Worm (Caenorhabditis elegans) whole organism, late embryonic: ENCODE data around the gene let-70.
A peak's percentile ranks its signal among the peaks of the same experiment; 100 is the strongest.

Experiments
- C38D4.7 ChIP-seq: fragments of 200-800 bp; sonication (Bioruptor generic); optimal IDR thresholded peaks from 2 replicates; lab custom pipeline; 2018; ENCODE audit warnings: mild to moderate bottlenecking, missing genetic modification characterization, moderate library complexity, missing compliant biosample characterization
- K02D7.2 ChIP-seq: sonication (generic microtip); optimal IDR thresholded peaks from 2 replicates; lab custom pipeline; 2017; ENCODE audit warnings: mild to moderate bottlenecking, missing genetic modification characterization, missing compliant biosample characterization
- K09A11.1 ChIP-seq: sonication (generic microtip); optimal IDR thresholded peaks from 2 replicates; lab custom pipeline; 2017; ENCODE audit warnings: antibody characterized with exemption, mild to moderate bottlenecking, missing genetic modification characterization, missing compliant biosample characterization; ENCODE audit not compliant: insufficient read depth
- ama-1 ChIP-seq: fragments of 150-350 bp; optimal IDR thresholded peaks from 2 replicates; lab custom pipeline; 2014
- ceh-14 ChIP-seq: sonication (generic microtip); optimal IDR thresholded peaks from 2 replicates; lab custom pipeline; 2016; ENCODE audit warnings: missing genotype, missing genetic modification characterization, missing compliant biosample characterization
- ceh-18 ChIP-seq: sonication (generic microtip); optimal IDR thresholded peaks from 2 replicates; lab custom pipeline; 2016; ENCODE audit warnings: missing genetic modification characterization, missing compliant biosample characterization
- ceh-19 ChIP-seq: fragments of 200-800 bp; sonication (Bioruptor generic); optimal IDR thresholded peaks from 2 replicates; lab custom pipeline; 2018; ENCODE audit warnings: mild to moderate bottlenecking, missing genetic modification characterization, missing compliant biosample characterization
- ceh-2 ChIP-seq: sonication (generic microtip); optimal IDR thresholded peaks from 2 replicates; lab custom pipeline; 2016; ENCODE audit warnings: missing genotype, missing genetic modification characterization, missing compliant biosample characterization
- ceh-22 ChIP-seq: sonication (generic microtip); optimal IDR thresholded peaks from 2 replicates; lab custom pipeline; 2017; ENCODE audit warnings: missing biosample characterization, missing genetic modification characterization
- ceh-24 ChIP-seq: sonication (generic microtip); optimal IDR thresholded peaks from 2 replicates; lab custom pipeline; 2016; ENCODE audit warnings: mild to moderate bottlenecking, missing genetic modification characterization, missing compliant biosample characterization
- ceh-45 ChIP-seq: fragments of 200-800 bp; sonication (Bioruptor generic); IDR thresholded peaks from 2 replicates; pipeline ENCODE4 v1.3.6; 2022; ENCODE audit warnings: missing genetic modification reagents, missing genetic modification characterization, missing compliant biosample characterization
- ceh-48 ChIP-seq: sonication (generic microtip); optimal IDR thresholded peaks from 2 replicates; lab custom pipeline; 2016; ENCODE audit warnings: missing genetic modification characterization, inconsistent platforms, missing compliant biosample characterization
- ceh-9 ChIP-seq: sonication (generic microtip); optimal IDR thresholded peaks from 2 replicates; lab custom pipeline; 2016; ENCODE audit warnings: mild to moderate bottlenecking, missing genetic modification characterization, inconsistent platforms, missing compliant biosample characterization
- che-1 ChIP-seq: sonication (generic microtip); optimal IDR thresholded peaks from 2 replicates; lab custom pipeline; 2016; ENCODE audit warnings: mild to moderate bottlenecking, missing genetic modification characterization, missing compliant biosample characterization
- dmd-4 ChIP-seq: sonication (generic microtip); optimal IDR thresholded peaks from 2 replicates; lab custom pipeline; 2016; ENCODE audit warnings: borderline replicate concordance, missing genetic modification characterization, missing compliant biosample characterization
- fax-1 ChIP-seq: sonication (generic microtip); optimal IDR thresholded peaks from 2 replicates; lab custom pipeline; 2016; ENCODE audit warnings: missing genotype, missing genetic modification characterization, missing compliant biosample characterization
- gmeb-2 ChIP-seq: sonication (generic microtip); optimal IDR thresholded peaks from 2 replicates; lab custom pipeline; 2016; ENCODE audit warnings: missing genetic modification characterization, inconsistent platforms, missing compliant biosample characterization
- hlh-13 ChIP-seq: fragments of 200-800 bp; sonication (Bioruptor generic); optimal IDR thresholded peaks from 2 replicates; lab custom pipeline; 2018; ENCODE audit warnings: mild to moderate bottlenecking, missing genetic modification characterization, missing compliant biosample characterization
- hlh-30 ChIP-seq: sonication (generic microtip); optimal IDR thresholded peaks from 2 replicates; lab custom pipeline; 2017; ENCODE audit warnings: antibody characterized with exemption, missing genetic modification characterization, missing compliant biosample characterization; ENCODE audit not compliant: insufficient read depth
- lim-6 ChIP-seq: sonication (generic microtip); optimal IDR thresholded peaks from 2 replicates; lab custom pipeline; 2016; ENCODE audit warnings: missing genetic modification characterization, missing compliant biosample characterization
- lin-11 ChIP-seq: fragments of 200-800 bp; sonication (Bioruptor generic); optimal IDR thresholded peaks from 2 replicates; lab custom pipeline; 2018; ENCODE audit warnings: mild to moderate bottlenecking, missing genetic modification characterization, missing compliant biosample characterization
- madf-2 ChIP-seq: sonication (generic microtip); optimal IDR thresholded peaks from 2 replicates; lab custom pipeline; 2017; ENCODE audit warnings: missing genetic modification characterization, missing compliant biosample characterization
- nfya-1 ChIP-seq: sonication (generic microtip); optimal IDR thresholded peaks from 2 replicates; lab custom pipeline; 2017; ENCODE audit warnings: missing genetic modification characterization, mild to moderate bottlenecking, missing compliant biosample characterization, antibody characterized with exemption, moderate library complexity
- npax-4 ChIP-seq: sonication (generic microtip); optimal IDR thresholded peaks from 2 replicates; lab custom pipeline; 2016; ENCODE audit warnings: missing genetic modification characterization, missing compliant biosample characterization
- odd-2 ChIP-seq: sonication (generic microtip); optimal IDR thresholded peaks from 2 replicates; lab custom pipeline; 2017; ENCODE audit warnings: antibody characterized with exemption, mild to moderate bottlenecking, missing genetic modification characterization, missing compliant biosample characterization
- pat-9 ChIP-seq: fragments of 200-800 bp; sonication (Bioruptor generic); optimal IDR thresholded peaks from 2 replicates; lab custom pipeline; 2018; ENCODE audit warnings: mild to moderate bottlenecking, missing genetic modification characterization, moderate library complexity, missing compliant biosample characterization
- pax-1 ChIP-seq: fragments of 150-350 bp; optimal IDR thresholded peaks from 2 replicates; lab custom pipeline; 2014; ENCODE audit warnings: missing biosample characterization, missing genetic modification characterization
- pha-4 ChIP-seq: fragments of 150-350 bp; optimal IDR thresholded peaks from 2 replicates; lab custom pipeline; 2018; ENCODE audit warnings: missing biosample characterization, missing genetic modification reagents, missing genetic modification characterization
- pqm-1 ChIP-seq: sonication (generic microtip); optimal IDR thresholded peaks from 2 replicates; lab custom pipeline; 2016; ENCODE audit warnings: missing genetic modification characterization, missing compliant biosample characterization
- pros-1 ChIP-seq: fragments of 150-350 bp; optimal IDR thresholded peaks from 2 replicates; lab custom pipeline; 2014; ENCODE audit warnings: missing biosample characterization, missing genetic modification reagents, missing genetic modification characterization
- rnt-1 ChIP-seq: sonication (generic microtip); optimal IDR thresholded peaks from 2 replicates; lab custom pipeline; 2016; ENCODE audit warnings: missing genetic modification characterization, missing compliant biosample characterization
- sox-2 ChIP-seq: fragments of 200-800 bp; sonication (Bioruptor generic); IDR thresholded peaks from 2 replicates; pipeline ENCODE4 v1.3.6; 2022; ENCODE audit warnings: missing genetic modification reagents, missing genetic modification characterization, missing compliant biosample characterization
- sox-4 ChIP-seq: sonication (generic microtip); optimal IDR thresholded peaks from 2 replicates; lab custom pipeline; 2017; ENCODE audit warnings: mild to moderate bottlenecking, missing genetic modification characterization, inconsistent platforms, missing compliant biosample characterization
- tbx-7 ChIP-seq: sonication (generic microtip); optimal IDR thresholded peaks from 2 replicates; lab custom pipeline; 2016; ENCODE audit warnings: missing genotype, missing genetic modification characterization, missing compliant biosample characterization
- ttx-3 ChIP-seq: sonication (generic microtip); optimal IDR thresholded peaks from 2 replicates; lab custom pipeline; 2016; ENCODE audit warnings: missing genetic modification reagents, missing genetic modification characterization, missing compliant biosample characterization
- unc-3 ChIP-seq, 2 experiments: fragments of 200-800 bp in 1 of 2; sonication (Bioruptor generic) in 1 of 2; sonication (generic microtip) in 1 of 2; conservative IDR thresholded peaks in 1 of 2; optimal IDR thresholded peaks in 1 of 2; 2 replicates each; pipeline versions ENCODE4 v1.3.6 to Lab custom; 2016 to 2022; ENCODE audit warnings: missing compliant biosample characterization in 2 of 2, missing genetic modification characterization in 2 of 2, missing genetic modification reagents in 1 of 2
- unc-42 ChIP-seq: sonication (generic microtip); optimal IDR thresholded peaks from 2 replicates; lab custom pipeline; 2016; ENCODE audit warnings: missing genotype, missing genetic modification characterization, missing compliant biosample characterization
- unc-55 ChIP-seq: sonication (generic microtip); optimal IDR thresholded peaks from 2 replicates; lab custom pipeline; 2017; ENCODE audit warnings: missing biosample characterization, missing genetic modification reagents, missing genetic modification characterization
- ztf-16 ChIP-seq: sonication (generic microtip); optimal IDR thresholded peaks from 2 replicates; lab custom pipeline; 2017; ENCODE audit warnings: missing genetic modification characterization, missing compliant biosample characterization

The let-70 gene

ce11 chrIV:11080823-11081285 lies 1.2 kb downstream of the let-70 start, which contains the start of gene atg-7:
Gene atg-7, minus strand, starts transcription at chrIV:11081055.
- no peak for TF ChIP-seq ceh-19 (GFP tag; lab: Kevin White, UChicago)
- peak; percentile 26 for TF ChIP-seq ama-1 (lab: Kevin White, UChicago)

ce11 chrIV:11078482-11078881 lies 3.6 kb downstream of the let-70 start, which contains the start of gene Y5F2A.4:
Gene Y5F2A.4, minus strand, starts transcription at chrIV:11078582.
- no peak for TF ChIP-seq unc-3 (GFP tag; conservative IDR thresholded peaks at IDR 0.05; lab: Robert Waterston, UW)
- no peak for TF ChIP-seq unc-3 (tag; optimal IDR thresholded peaks at IDR 0.05; lab: Kevin White, UChicago)
- no peak for TF ChIP-seq K02D7.2
- no peak for TF ChIP-seq ceh-24 (tag; lab: Kevin White, UChicago)
- no peak for TF ChIP-seq rnt-1 (tag; lab: Kevin White, UChicago)
- TF ChIP-seq unc-42 (tag; lab: Kevin White, UChicago): no peak
- no peak for TF ChIP-seq pat-9
- TF ChIP-seq ttx-3 (tag; lab: Kevin White, UChicago): no peak
- no peak for TF ChIP-seq dmd-4
- no peak for TF ChIP-seq tbx-7 (tag; lab: Kevin White, UChicago)
- no peak for TF ChIP-seq ceh-9 (tag; lab: Kevin White, UChicago)
- TF ChIP-seq npax-4 (tag; lab: Kevin White, UChicago): no peak
- TF ChIP-seq lim-6: no peak
- TF ChIP-seq hlh-13 (GFP tag; lab: Kevin White, UChicago): no peak
- no peak for TF ChIP-seq pqm-1 (tag; lab: Kevin White, UChicago)
- TF ChIP-seq pros-1 (tag; lab: Kevin White, UChicago): no peak
- no peak for TF ChIP-seq ceh-48 (tag; lab: Kevin White, UChicago)

- TF ChIP-seq hlh-13 (GFP tag; lab: Kevin White, UChicago): peak; percentile 72
- peak; percentile 70 for TF ChIP-seq dmd-4
- TF ChIP-seq pat-9: peak; percentile 42
- TF ChIP-seq madf-2: peak; percentile 57
- peak; percentile 29 for TF ChIP-seq ztf-16 (tag; lab: Kevin White, UChicago)
- peak; percentile 30 for TF ChIP-seq npax-4 (tag; lab: Kevin White, UChicago)
- peak; percentile 45 for TF ChIP-seq che-1 (tag; lab: Kevin White, UChicago)
- peak; percentile 46 for TF ChIP-seq lin-11
- TF ChIP-seq, all 69 proteins: peak for 8; not testable (repeated sequence) for 61
Measured at ce11 chrIV:11070895-11071294, 11.2 kb downstream of the let-70 start.

ce11 chrIV:11068314-11068713 lies 13.7 kb downstream of the let-70 start:
- TF ChIP-seq rnt-1 (tag; lab: Kevin White, UChicago): peak; percentile 81
- TF ChIP-seq ceh-18 (tag; lab: Kevin White, UChicago): peak; percentile 68
- TF ChIP-seq unc-3 (GFP tag; conservative IDR thresholded peaks at IDR 0.05; lab: Robert Waterston, UW): no peak
- TF ChIP-seq unc-3 (tag; optimal IDR thresholded peaks at IDR 0.05; lab: Kevin White, UChicago): no peak
- TF ChIP-seq C38D4.7: no peak
- TF ChIP-seq unc-55: peak; percentile 100
- TF ChIP-seq sox-4: no peak
- peak; percentile 55 for TF ChIP-seq hlh-30 (tag; lab: Kevin White, UChicago)
- TF ChIP-seq nfya-1 (tag; lab: Kevin White, UChicago): peak; percentile 47

DNA sequence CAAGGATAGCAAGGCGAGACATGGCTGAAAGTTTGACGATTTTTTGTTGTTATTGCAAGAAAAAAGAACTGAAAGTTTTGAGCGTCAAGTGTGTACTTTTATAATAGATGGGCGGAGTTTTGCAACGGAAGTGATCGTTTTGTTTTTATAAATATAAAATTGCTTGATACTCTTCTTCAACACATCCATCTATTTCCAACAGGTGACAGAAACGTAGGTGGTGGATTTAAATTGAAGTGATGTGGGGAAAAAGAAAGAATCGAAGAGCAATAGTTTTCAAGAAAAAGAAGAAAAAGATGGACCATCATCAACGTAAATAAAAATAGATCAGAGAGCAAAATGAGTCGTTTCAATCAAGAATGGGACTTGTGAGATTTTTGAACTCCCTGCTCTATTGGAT lies 15.1 kb downstream of the let-70 start, which contains the start of gene ttr-17:
Gene ttr-17, minus strand, starts transcription at position 24 of the 400 bp plus-strand sequence.
- TF ChIP-seq ceh-18 (tag; lab: Kevin White, UChicago): peak; percentile 51
- no peak for TF ChIP-seq sox-2 (GFP tag; lab: Robert Waterston, UW)
- no peak for TF ChIP-seq ceh-24 (tag; lab: Kevin White, UChicago)

DNA sequence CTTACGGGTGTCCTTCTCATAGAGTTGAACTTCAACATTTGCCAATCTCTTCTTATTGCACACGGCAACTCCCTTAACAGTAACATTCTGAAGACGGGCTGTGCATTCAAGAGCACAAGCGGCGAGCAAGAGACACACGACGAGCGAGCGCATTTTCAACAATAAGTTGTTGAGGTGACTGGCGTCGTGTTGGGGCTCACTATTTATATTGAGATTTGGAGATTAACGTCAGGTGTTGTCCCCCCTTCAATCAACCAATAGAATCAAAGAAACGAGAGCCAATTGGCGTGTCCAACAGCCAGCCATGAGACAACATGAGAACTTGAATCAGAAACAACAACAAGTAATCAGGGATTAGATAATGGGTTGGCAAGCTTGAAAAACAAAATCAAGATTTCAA lies 18.1 kb downstream of the let-70 start, which contains the start of gene ttr-16:
Gene ttr-16, minus strand, starts transcription at position 176 of the 400 bp plus-strand sequence.
- TF ChIP-seq unc-42 (tag; lab: Kevin White, UChicago) (no peak), fax-1 (tag; lab: Kevin White, UChicago) (no peak), pax-1 (no peak), ceh-22 (tag; lab: Kevin White, UChicago) (no peak), ceh-14 (no peak), pqm-1 (tag; lab: Kevin White, UChicago) (no peak), C38D4.7 (no peak), gmeb-2 (tag; lab: Kevin White, UChicago) (no peak), tbx-7 (tag; lab: Kevin White, UChicago) (no peak), pha-4 (tag; lab: Kevin White, UChicago) (no peak), ceh-2 (tag; lab: Kevin White, UChicago) (no peak), ceh-18 (tag; lab: Kevin White, UChicago) (peak; percentile 30), K09A11.1 (tag; lab: Kevin White, UChicago) (no peak), sox-4 (no peak), sox-2 (GFP tag; lab: Robert Waterston, UW) (no peak), ama-1 (lab: Kevin White, UChicago) (no peak), unc-55 (peak; percentile 88), odd-2 (tag; lab: Kevin White, UChicago) (no peak), lin-11 (no peak), nfya-1 (tag; lab: Kevin White, UChicago) (peak; percentile 77), ceh-45 (GFP tag; lab: Robert Waterston, UW) (no peak), hlh-30 (tag; lab: Kevin White, UChicago) (no peak)
